Worm (Caenorhabditis elegans) whole organism, L4 larva: ENCODE results near the gene nhr-195.

Experiments used
- aly-2 ChIP-seq: sonication (generic microtip); optimal IDR thresholded peaks from 2 replicates; lab custom pipeline; 2018; ENCODE audit warnings: missing biosample characterization, missing genetic modification characterization
- dve-1 ChIP-seq: sonication (generic microtip); optimal IDR thresholded peaks from 2 replicates; lab custom pipeline; 2017; ENCODE audit warnings: antibody characterized with exemption, mild to moderate bottlenecking, missing genetic modification characterization, missing compliant biosample characterization; ENCODE audit not compliant: insufficient read depth
- fkh-10 ChIP-seq: fragments of 150-350 bp; optimal IDR thresholded peaks from 2 replicates; lab custom pipeline; 2014; ENCODE audit warnings: missing biosample characterization, missing genetic modification reagents, missing genetic modification characterization

ce11 chrV:8927715-8928114 lies 44.5 kb downstream of the nhr-195 start:
- TF ChIP-seq aly-2 (no peak), dve-1 (no peak), fkh-10 (GFP tag; lab: Kevin White, UChicago) (no peak)
